Worm (Caenorhabditis elegans): Measurements from ENCODE around the gene F09E10.5.

DNA sequence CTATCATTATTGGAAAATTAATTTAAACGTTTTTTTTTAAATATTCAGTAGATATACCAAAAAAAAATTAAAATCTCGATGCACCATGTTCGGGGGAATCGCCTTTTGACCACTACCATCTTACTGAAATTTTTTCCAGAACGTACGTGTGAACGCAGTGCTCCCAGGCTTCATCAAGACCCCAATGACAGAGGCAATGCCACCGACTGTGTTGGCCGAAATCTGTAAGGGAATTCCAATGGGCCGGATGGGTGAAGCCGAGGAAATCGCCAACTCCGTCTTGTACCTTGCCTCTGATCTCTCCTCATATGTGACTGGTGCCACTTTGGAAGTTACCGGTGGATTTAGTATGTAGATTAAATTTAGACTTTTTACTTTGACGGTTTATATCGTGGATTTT, 5.4 kb downstream of the F09E10.5 start:
- no peak for TF ChIP-seq blmp-1 (tag; optimal IDR thresholded peaks at IDR 0.05)
- TF ChIP-seq mab-5 (tag; optimal IDR thresholded peaks at IDR 0.05), result no peak
- TF ChIP-seq ztf-11 (tag; optimal IDR thresholded peaks at IDR 0.05), result no peak
- no peak for TF ChIP-seq elt-3 (tag; optimal IDR thresholded peaks at IDR 0.05)
- TF ChIP-seq nhr-237 (tag; optimal IDR thresholded peaks at IDR 0.05), result no peak
- no peak for TF ChIP-seq nhr-12 (tag; optimal IDR thresholded peaks at IDR 0.05)
- TF ChIP-seq lin-13 (tag; optimal IDR thresholded peaks at IDR 0.05), result no peak
- TF ChIP-seq unc-62 (GFP tag; optimal IDR thresholded peaks at IDR 0.05), result no peak
- TF ChIP-seq unc-120 (tag; optimal IDR thresholded peaks at IDR 0.05; ENCODE audit: poor library complexity, severe bottlenecking), result no peak
- TF ChIP-seq zip-8 (tag; optimal IDR thresholded peaks at IDR 0.05), result no peak
- TF ChIP-seq pha-4 (tag; optimal IDR thresholded peaks at IDR 0.05), result no peak
- TF ChIP-seq nhr-76 (tag; optimal IDR thresholded peaks at IDR 0.05), result no peak
- TF ChIP-seq snpc-4 (tag; optimal IDR thresholded peaks at IDR 0.05), result no peak

Data from whole organism, mixed stage, embryonic.